Fruit fly (Drosophila melanogaster) whole organism, embryonic: ENCODE measurements around the gene nudC.

Source experiments
- BtbVII ChIP-seq: fragments of 200-800 bp; sonication (Bioruptor generic); optimal IDR thresholded peaks from 3 replicates; lab custom pipeline; 2017; ENCODE audit warnings: missing biosample characterization, mild to moderate bottlenecking, missing genetic modification characterization
- CG1603 ChIP-seq: fragments of 200-800 bp; sonication (Bioruptor generic); optimal IDR thresholded peaks from 2 replicates; lab custom pipeline; 2019; ENCODE audit warnings: missing biosample characterization, mild to moderate bottlenecking, missing genetic modification characterization, moderate library complexity
- CG1647 ChIP-seq: fragments of 200-800 bp; sonication (Bioruptor generic); optimal IDR thresholded peaks from 3 replicates; lab custom pipeline; 2016; ENCODE audit warnings: missing biosample characterization, missing genetic modification characterization
- CG17359 ChIP-seq: fragments of 200-800 bp; sonication (Bioruptor generic); optimal IDR thresholded peaks from 3 replicates; lab custom pipeline; 2018; ENCODE audit warnings: missing biosample characterization, mild to moderate bottlenecking, missing genetic modification characterization, moderate library complexity
- CG18764 ChIP-seq: fragments of 200-800 bp; sonication (Bioruptor generic); optimal IDR thresholded peaks from 3 replicates; lab custom pipeline; 2016; ENCODE audit warnings: missing biosample characterization, missing genetic modification characterization
- CG4730 ChIP-seq: fragments of 200-800 bp; sonication (Bioruptor generic); IDR thresholded peaks from 2 replicates; pipeline ENCODE4 v1.3.6; 2022; ENCODE audit warnings: missing biosample characterization, missing genetic modification characterization
- CG4854 ChIP-seq: fragments of 200-800 bp; sonication (Bioruptor generic); optimal IDR thresholded peaks from 2 replicates; lab custom pipeline; 2016; ENCODE audit warnings: missing biosample characterization, missing genetic modification characterization, inconsistent platforms
- CG5953 ChIP-seq: fragments of 200-800 bp; sonication (Bioruptor generic); IDR thresholded peaks from 2 replicates; pipeline ENCODE4 v1.3.6; 2022; ENCODE audit warnings: missing biosample characterization, missing genetic modification characterization
- CG6791 ChIP-seq: fragments of 200-800 bp; sonication (Bioruptor generic); IDR thresholded peaks from 3 replicates; pipeline ENCODE4 v1.3.6; 2022; ENCODE audit warnings: missing biosample characterization, missing genetic modification characterization; ENCODE audit not compliant: partially characterized antibody
- CG6854 ChIP-seq: fragments of 200-800 bp; sonication (Bioruptor generic); optimal IDR thresholded peaks from 3 replicates; lab custom pipeline; 2017; ENCODE audit warnings: missing biosample characterization, mild to moderate bottlenecking, missing genetic modification characterization
- CG7745 ChIP-seq: fragments of 200-800 bp; sonication (Bioruptor generic); optimal IDR thresholded peaks from 2 replicates; lab custom pipeline; 2018; ENCODE audit warnings: missing biosample characterization, mild to moderate bottlenecking, missing genetic modification characterization, moderate library complexity
- CG8290 ChIP-seq, 3 experiments: fragments of 200-800 bp; sonication (Bioruptor generic); optimal IDR thresholded peaks; 2 replicates each; lab custom pipeline; 2016 to 2019; ENCODE audit warnings: missing biosample characterization in 3 of 3, missing genetic modification characterization in 3 of 3, mild to moderate bottlenecking in 2 of 3, moderate library complexity in 1 of 3
- CG9932 ChIP-seq: fragments of 200-800 bp; sonication (Bioruptor generic); IDR thresholded peaks from 2 replicates; pipeline ENCODE4 v1.3.6; 2022; ENCODE audit warnings: missing biosample characterization, missing genetic modification characterization
- Camta ChIP-seq: fragments of 200-800 bp; sonication (Bioruptor generic); optimal IDR thresholded peaks from 2 replicates; lab custom pipeline; 2016; ENCODE audit warnings: missing biosample characterization, missing genetic modification characterization
- Dll ChIP-seq: fragments of 200-800 bp; sonication (Bioruptor generic); IDR thresholded peaks from 4 replicates; pipeline ENCODE4 v1.3.6; 2022; ENCODE audit warnings: missing biosample characterization, missing genetic modification characterization; ENCODE audit not compliant: partially characterized antibody
- Doc2 ChIP-seq: fragments of 200-800 bp; sonication (Bioruptor generic); IDR thresholded peaks from 2 replicates; pipeline ENCODE4 v1.3.6; 2022; ENCODE audit warnings: missing biosample characterization, missing genetic modification characterization
- E2f1 ChIP-seq: fragments of 200-800 bp; sonication (Bioruptor generic); IDR thresholded peaks from 2 replicates; pipeline ENCODE4 v1.3.6; 2022; ENCODE audit warnings: missing biosample characterization, missing genetic modification characterization
- Elba2 ChIP-seq: fragments of 200-800 bp; sonication (Bioruptor generic); optimal IDR thresholded peaks from 3 replicates; lab custom pipeline; 2016; ENCODE audit warnings: missing biosample characterization, missing genetic modification characterization
- Ets97D ChIP-seq: fragments of 200-800 bp; sonication (Bioruptor generic); optimal IDR thresholded peaks from 3 replicates; lab custom pipeline; 2016; ENCODE audit warnings: missing biosample characterization, missing genetic modification characterization
- H15 ChIP-seq: fragments of 200-800 bp; sonication (Bioruptor generic); IDR thresholded peaks from 3 replicates; pipeline ENCODE4 v1.3.6; 2022; ENCODE audit warnings: missing biosample characterization, missing genetic modification characterization
- Hand ChIP-seq: fragments of 200-800 bp; sonication (Bioruptor generic); optimal IDR thresholded peaks from 2 replicates; lab custom pipeline; 2017; ENCODE audit warnings: mild to moderate bottlenecking, missing biosample characterization, missing genetic modification reagents, missing genetic modification characterization
- HmgD ChIP-seq: fragments of 200-800 bp; sonication (Bioruptor generic); optimal IDR thresholded peaks from 3 replicates; lab custom pipeline; 2016; ENCODE audit warnings: missing biosample characterization, missing genetic modification characterization
- Lpt ChIP-seq: fragments of >200 bp; optimal IDR thresholded peaks from 2 replicates; lab custom pipeline; 2018; ENCODE audit warnings: missing biosample characterization, missing genetic modification characterization
- Opbp ChIP-seq: fragments of 200-800 bp; sonication (Bioruptor generic); IDR thresholded peaks from 3 replicates; pipeline ENCODE4 v1.3.6; 2022; ENCODE audit warnings: missing biosample characterization, missing genetic modification characterization; ENCODE audit not compliant: partially characterized antibody
- PHDP ChIP-seq: fragments of 200-800 bp; sonication (Bioruptor generic); optimal IDR thresholded peaks from 3 replicates; lab custom pipeline; 2018; ENCODE audit warnings: missing biosample characterization, mild to moderate bottlenecking, missing genetic modification characterization, moderate library complexity
- Scr ChIP-seq: fragments of 200-800 bp; sonication (Bioruptor generic); IDR thresholded peaks from 2 replicates; pipeline ENCODE4 v1.3.6; 2022; ENCODE audit warnings: missing biosample characterization, missing genetic modification characterization; ENCODE audit not compliant: partially characterized antibody
- dmrt11E ChIP-seq: fragments of 200-800 bp; sonication (Bioruptor generic); optimal IDR thresholded peaks from 3 replicates; lab custom pipeline; 2018; ENCODE audit warnings: missing biosample characterization, mild to moderate bottlenecking, missing genetic modification characterization, moderate library complexity
- ems ChIP-seq: fragments of 200-800 bp; sonication (Bioruptor generic); optimal IDR thresholded peaks from 3 replicates; lab custom pipeline; 2016; ENCODE audit warnings: missing biosample characterization, missing genetic modification characterization
- eyg ChIP-seq: fragments of 200-800 bp; sonication (Bioruptor generic); optimal IDR thresholded peaks from 3 replicates; lab custom pipeline; 2016; ENCODE audit warnings: missing biosample characterization, missing genetic modification characterization
- fd102C ChIP-seq: fragments of 200-800 bp; sonication (Bioruptor generic); optimal IDR thresholded peaks from 2 replicates; lab custom pipeline; 2018; ENCODE audit warnings: missing biosample characterization, mild to moderate bottlenecking, missing genetic modification characterization, moderate library complexity
- fd3F ChIP-seq: fragments of 200-800 bp; sonication (Bioruptor generic); optimal IDR thresholded peaks from 2 replicates; lab custom pipeline; 2018; ENCODE audit warnings: missing biosample characterization, mild to moderate bottlenecking, missing genetic modification characterization, moderate library complexity
- fd96Cb ChIP-seq: fragments of 200-800 bp; sonication (Bioruptor generic); optimal IDR thresholded peaks from 2 replicates; lab custom pipeline; 2018; ENCODE audit warnings: missing biosample characterization, mild to moderate bottlenecking, missing genetic modification characterization, moderate library complexity
- gcm2 ChIP-seq: fragments of 200-800 bp; sonication (Bioruptor generic); optimal IDR thresholded peaks from 2 replicates; lab custom pipeline; 2016; ENCODE audit warnings: missing biosample characterization, missing genetic modification characterization
- h ChIP-seq: fragments of >200 bp; optimal IDR thresholded peaks from 2 replicates; lab custom pipeline; 2017
- hb ChIP-seq: fragments of 200-800 bp; sonication (Bioruptor generic); IDR thresholded peaks from 3 replicates; pipeline ENCODE4 v1.3.6; 2022; ENCODE audit warnings: missing biosample characterization, missing genetic modification characterization; ENCODE audit not compliant: partially characterized antibody
- jing ChIP-seq: fragments of 200-800 bp; sonication (Bioruptor generic); optimal IDR thresholded peaks from 2 replicates; lab custom pipeline; 2018; ENCODE audit warnings: missing biosample characterization, mild to moderate bottlenecking, missing genetic modification characterization
- lab ChIP-seq: fragments of 200-800 bp; sonication (Bioruptor generic); optimal IDR thresholded peaks from 3 replicates; lab custom pipeline; 2017; ENCODE audit warnings: missing biosample characterization, missing genetic modification characterization, mild to moderate bottlenecking, moderate library complexity, missing genetic modification reagents
- lov ChIP-seq, 2 experiments: fragments of 200-800 bp in 1 of 2; fragments of >200 bp in 1 of 2; sonication (Bioruptor generic) in 1 of 2; IDR thresholded peaks in 1 of 2; optimal IDR thresholded peaks in 1 of 2; 2 replicates in 1 of 2; 3 replicates in 1 of 2; pipeline versions ENCODE4 v1.3.6 to Lab custom; 2017 to 2022; ENCODE audit warnings: missing biosample characterization in 1 of 2, missing genetic modification characterization in 1 of 2
- prd ChIP-seq, 3 experiments: fragments of >200 bp in 2 of 3; fragments of 200-800 bp in 1 of 3; sonication (Bioruptor generic) in 1 of 3; optimal IDR thresholded peaks in 2 of 3; IDR thresholded peaks in 1 of 3; 2 replicates in 2 of 3; 3 replicates in 1 of 3; pipeline versions ENCODE4 v1.3.6 to Lab custom; 2017 to 2022; ENCODE audit warnings: missing biosample characterization in 1 of 3, missing genetic modification characterization in 1 of 3
- ranshi ChIP-seq: fragments of 200-800 bp; sonication (Bioruptor generic); IDR thresholded peaks from 2 replicates; pipeline ENCODE4 v1.3.6; 2022; ENCODE audit warnings: missing biosample characterization, missing genetic modification characterization
- sima ChIP-seq: fragments of 200-800 bp; sonication (Bioruptor generic); optimal IDR thresholded peaks from 2 replicates; lab custom pipeline; 2016; ENCODE audit warnings: missing biosample characterization, missing genetic modification characterization
- slp2 ChIP-seq: fragments of 200-800 bp; sonication (Bioruptor generic); optimal IDR thresholded peaks from 2 replicates; lab custom pipeline; 2016; ENCODE audit warnings: missing biosample characterization, missing genetic modification characterization
- sna ChIP-seq: fragments of 200-800 bp; sonication (Bioruptor generic); IDR thresholded peaks from 2 replicates; pipeline ENCODE4 v1.3.6; 2022; ENCODE audit warnings: missing biosample characterization, missing genetic modification characterization; ENCODE audit not compliant: partially characterized antibody
- sr ChIP-seq: fragments of 200-800 bp; sonication (Bioruptor generic); IDR thresholded peaks from 3 replicates; pipeline ENCODE4 v1.3.6; 2022; ENCODE audit warnings: missing biosample characterization, missing genetic modification characterization
- tll ChIP-seq, 2 experiments: fragments of 200-800 bp in 1 of 2; fragments of >200 bp in 1 of 2; sonication (Bioruptor generic) in 1 of 2; optimal IDR thresholded peaks; 2 replicates each; lab custom pipeline; 2017 to 2019; ENCODE audit warnings: missing biosample characterization in 2 of 2, missing genetic modification characterization in 2 of 2, mild to moderate bottlenecking in 1 of 2, moderate library complexity in 1 of 2
- zf30C ChIP-seq: fragments of 200-800 bp; sonication (Bioruptor generic); optimal IDR thresholded peaks from 3 replicates; lab custom pipeline; 2018; ENCODE audit warnings: missing biosample characterization, mild to moderate bottlenecking, missing genetic modification characterization

nudC gene

dm6 chr3L:16801499-16802452 lies 3.0 kb upstream of the nudC start (continued):
- TF ChIP-seq ranshi (GFP tag; lab: Robert Waterston, UW) (peak; percentile 9; the same call in 1 of the 2 replicates), E2f1 (GFP tag; lab: Robert Waterston, UW) (peak; percentile 57), zf30C (GFP tag; lab: Kevin White, UChicago) (no peak), BtbVII (GFP tag; lab: Kevin White, UChicago) (peak; percentile 53), PHDP (tag; lab: Kevin White, UChicago) (peak; percentile 61), CG9932 (GFP tag; lab: Robert Waterston, UW) (no peak), Elba2 (no peak), Opbp (GFP tag; lab: Robert Waterston, UW) (no peak), dmrt11E (tag; lab: Kevin White, UChicago) (peak; percentile 71), CG6854 (no peak), lov (optimal IDR thresholded peaks at IDR 0.05; lab: Kevin White, UChicago) (no peak), lov (GFP tag; IDR thresholded peaks at IDR 0.05; lab: Robert Waterston, UW) (0 out of 3 replicates have a peak, but pooled peaks have one; percentile 51), sima (no peak), CG4730 (GFP tag; lab: Robert Waterston, UW) (peak; percentile 32; the same call in 1 of the 2 replicates), sr (no peak), fd3F (GFP tag; lab: Kevin White, UChicago) (no peak), gcm2 (GFP tag; lab: Kevin White, UChicago) (no peak), CG4854 (GFP tag; lab: Kevin White, UChicago) (peak; percentile 26), jing (no peak), prd (optimal IDR thresholded peaks at IDR 0.05; lab: Kevin White, UChicago) (no peak), prd (GFP tag; IDR thresholded peaks at IDR 0.05; lab: Robert Waterston, UW) (peak; percentile 66), HmgD (GFP tag; lab: Kevin White, UChicago) (no peak), CG1603 (tag; lab: Kevin White, UChicago) (no peak), Lpt (GFP tag; lab: Kevin White, UChicago) (no peak), H15 (GFP tag; lab: Robert Waterston, UW) (no peak), CG7745 (tag; lab: Kevin White, UChicago) (peak; percentile 21), CG1647 (GFP tag; lab: Kevin White, UChicago) (peak; percentile 8), Doc2 (GFP tag; lab: Robert Waterston, UW) (no peak), CG17359 (peak; percentile 69), lab (GFP tag; lab: Kevin White, UChicago) (peak; percentile 43), CG8290 (GFP tag; optimal IDR thresholded peaks at IDR 0.05; lab: Kevin White, UChicago) (no peak), CG8290 (tag; optimal IDR thresholded peaks at IDR 0.05; lab: Kevin White, UChicago) (peak in 1 of 2 experiments; percentile 27), eyg (GFP tag; lab: Kevin White, UChicago) (no peak), Camta (GFP tag; lab: Kevin White, UChicago) (no peak), fd96Cb (peak; percentile 64), h (lab: Kevin White, UChicago) (no peak), CG5953 (GFP tag; lab: Robert Waterston, UW) (no peak), hb (GFP tag; lab: Robert Waterston, UW) (no peak), Hand (GFP tag; lab: Kevin White, UChicago) (no peak), CG18764 (peak; percentile 1), sna (GFP tag; lab: Robert Waterston, UW) (no peak), fd102C (GFP tag; lab: Kevin White, UChicago) (no peak), CG6791 (GFP tag; lab: Robert Waterston, UW) (no peak), ems (GFP tag; lab: Kevin White, UChicago) (no peak), Ets97D (no peak), slp2 (GFP tag; lab: Kevin White, UChicago) (no peak), Dll (no peak), tll (GFP tag; optimal IDR thresholded peaks at IDR 0.05; lab: Kevin White, UChicago) (no peak), Scr (GFP tag; lab: Robert Waterston, UW) (no peak)
